Worm (Caenorhabditis elegans): ENCODE measurements around the gene cpna-2.
A peak's percentile ranks its signal among the peaks of the same experiment; 100 is the strongest.

The cpna-2 gene

ce11 chrII:7795299-7795698 is 70.6 kb downstream of the cpna-2 start:
- TF ChIP-seq ces-1 (GFP tag; optimal IDR thresholded peaks at IDR 0.05) (peak; percentile 40), lim-7 (GFP tag; IDR thresholded peaks at IDR 0.05) (no peak), php-3 (GFP tag; IDR thresholded peaks at IDR 0.05) (no peak), fkh-10 (GFP tag; optimal IDR thresholded peaks at IDR 0.05) (peak; percentile 10)

DNA sequence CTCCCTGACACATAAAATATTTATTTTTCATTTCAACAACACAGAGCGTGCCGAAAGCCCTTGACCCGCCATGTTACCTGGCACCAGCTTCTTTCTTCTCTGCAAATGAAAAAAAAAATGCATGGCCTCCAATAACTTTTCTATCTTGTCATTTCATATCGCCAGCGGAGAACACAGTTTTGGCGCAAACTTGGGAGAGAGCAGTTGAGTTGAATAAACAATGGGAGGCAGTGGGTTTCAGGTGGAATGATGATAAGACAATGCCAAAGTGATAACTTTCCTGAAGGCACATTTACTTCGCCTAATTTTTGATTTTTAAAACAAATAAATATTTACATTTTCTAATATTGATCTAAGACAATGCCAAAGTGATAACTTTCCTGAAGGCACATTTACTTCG is 76.6 kb downstream of the cpna-2 start:
- no peak for TF ChIP-seq ama-1 (optimal IDR thresholded peaks at IDR 0.05)
- TF ChIP-seq nhr-48 (tag; optimal IDR thresholded peaks at IDR 0.05), result no peak
- TF ChIP-seq zip-11 (GFP tag; IDR thresholded peaks at IDR 0.05), result no peak
- peak; percentile 25; the same call in 1 of the 2 replicates for TF ChIP-seq dmd-6 (GFP tag; IDR thresholded peaks at IDR 0.05)
- TF ChIP-seq pqm-1 (tag; optimal IDR thresholded peaks at IDR 0.05), result peak; percentile 52

ce11 chrII:7801899-7802298 is 77.2 kb downstream of the cpna-2 start:
- TF ChIP-seq dmd-8 (GFP tag; IDR thresholded peaks at IDR 0.05) (no peak), zag-1 (tag; optimal IDR thresholded peaks at IDR 0.05) (no peak)
